Worm (Caenorhabditis elegans) whole organism, L1 larva: ENCODE results near the gene fli-1.

Experiments
- fos-1 ChIP-seq: fragments of 150-350 bp; optimal IDR thresholded peaks from 2 replicates; lab custom pipeline; 2014; ENCODE audit warnings: missing biosample characterization, missing genetic modification characterization
- lsy-2 ChIP-seq, 2 experiments: fragments of 150-350 bp; optimal IDR thresholded peaks; 2 replicates each; lab custom pipeline; 2014; ENCODE audit warnings: missing biosample characterization in 2 of 2, missing genetic modification characterization in 2 of 2
- nhr-12 ChIP-seq: sonication (generic microtip); optimal IDR thresholded peaks from 2 replicates; lab custom pipeline; 2017; ENCODE audit warnings: missing biosample characterization, missing genetic modification characterization
- nhr-77 ChIP-seq: fragments of 150-350 bp; optimal IDR thresholded peaks from 2 replicates; lab custom pipeline; 2014; ENCODE audit warnings: missing biosample characterization, missing genetic modification characterization

ce11 chrIII:8688438-8688946 lies 5.0 kb upstream of the fli-1 start, which contains the start of gene hadb-1:
- TF ChIP-seq fos-1 (tag; lab: Kevin White, UChicago) (no peak), nhr-77 (tag; lab: Kevin White, UChicago) (no peak), nhr-12 (tag; lab: Kevin White, UChicago) (no peak), lsy-2 (tag; optimal IDR thresholded peaks at IDR 0.05; lab: Kevin White, UChicago) (no peak)
